Worm (Caenorhabditis elegans): ENCODE data around the gene VF13D12L.3.

The VF13D12L.3 gene

ce11 chrII:11756684-11757107 is 50.9 kb downstream of the VF13D12L.3 start (continued):
- TF ChIP-seq ztf-3 (GFP tag; optimal IDR thresholded peaks at IDR 0.05) (peak; percentile 49), snpc-1.3 (tag; optimal IDR thresholded peaks at IDR 0.05; ENCODE audit: insufficient read depth) (no peak), nhr-90 (tag; optimal IDR thresholded peaks at IDR 0.05) (peak; percentile 24), dpl-1 (GFP tag; optimal IDR thresholded peaks at IDR 0.05) (no peak), ztf-6 (GFP tag; IDR thresholded peaks at IDR 0.05) (no peak), F57C9.4 (tag; optimal IDR thresholded peaks at IDR 0.05) (no peak), F22D6.2 (tag; optimal IDR thresholded peaks at IDR 0.05) (no peak), die-1 (tag; optimal IDR thresholded peaks at IDR 0.05) (no peak), ceh-79 (tag; optimal IDR thresholded peaks at IDR 0.05) (no peak), athp-1 (tag; optimal IDR thresholded peaks at IDR 0.05) (peak; percentile 33), K12H6.12 (tag; optimal IDR thresholded peaks at IDR 0.05) (peak; percentile 50), hrde-1 (tag; optimal IDR thresholded peaks at IDR 0.05; ENCODE audit: borderline replicate concordance) (no peak), ets-4 (GFP tag; optimal IDR thresholded peaks at IDR 0.05) (no peak), hsf-1 (GFP tag; IDR thresholded peaks at IDR 0.05) (0 out of 2 replicates have a peak, but pooled peaks have one; percentile 14), cebp-1 (GFP tag; IDR thresholded peaks at IDR 0.05) (0 out of 2 replicates have a peak, but pooled peaks have one; percentile 9), cebp-1 (tag; optimal IDR thresholded peaks at IDR 0.05) (peak; percentile 42), mxl-1 (tag; optimal IDR thresholded peaks at IDR 0.05) (peak; percentile 47), sptf-2 (GFP tag; optimal IDR thresholded peaks at IDR 0.05) (no peak), F52B5.7 (tag; optimal IDR thresholded peaks at IDR 0.05) (no peak), him-1 (tag; optimal IDR thresholded peaks at IDR 0.05) (no peak), nhr-179 (tag; optimal IDR thresholded peaks at IDR 0.05) (no peak), tbp1 (GFP tag; optimal IDR thresholded peaks at IDR 0.05) (peak; percentile 59), madf-6 (GFP tag; IDR thresholded peaks at IDR 0.05) (0 out of 2 replicates have a peak, but pooled peaks have one; percentile 18), xnd-1 (tag; optimal IDR thresholded peaks at IDR 0.05) (peak; percentile 18), tlf-1 (GFP tag; optimal IDR thresholded peaks at IDR 0.05) (peak; percentile 61), egl-44 (GFP tag; IDR thresholded peaks at IDR 0.05) (peak; percentile 33; the same call in 1 of the 2 replicates), nhr-80 (tag; optimal IDR thresholded peaks at IDR 0.05) (peak; percentile 46), ztf-28 (GFP tag; IDR thresholded peaks at IDR 0.05) (no peak), ccch-3 (GFP tag; optimal IDR thresholded peaks at IDR 0.05) (no peak), attf-6 (GFP tag; IDR thresholded peaks at IDR 0.05) (peak; percentile 45; the same call in 1 of the 2 replicates), F37B4.10 (GFP tag; IDR thresholded peaks at IDR 0.05) (no peak), T26A5.8 (tag; optimal IDR thresholded peaks at IDR 0.05) (no peak), ZK185.1 (tag; optimal IDR thresholded peaks at IDR 0.05; ENCODE audit: poor library complexity, severe bottlenecking) (peak; percentile 12), sdz-38 (tag; optimal IDR thresholded peaks at IDR 0.05) (no peak), nhr-120 (GFP tag; IDR thresholded peaks at IDR 0.05) (no peak), ceh-40 (GFP tag; IDR thresholded peaks at IDR 0.05) (peak; percentile 73; the same call in 1 of the 2 replicates), ztf-26 (tag; optimal IDR thresholded peaks at IDR 0.05) (peak; percentile 75), bed-1 (GFP tag; IDR thresholded peaks at IDR 0.05) (no peak), mcd-1 (GFP tag; IDR thresholded peaks at IDR 0.05) (peak; percentile 33; the same call in 1 of the 2 replicates), dpff-1 (tag; optimal IDR thresholded peaks at IDR 0.05) (no peak), snpc-3.4 (tag; optimal IDR thresholded peaks at IDR 0.05) (peak; percentile 45), F57A8.1 (GFP tag; optimal IDR thresholded peaks at IDR 0.05) (no peak), snpc-1.1 (tag; optimal IDR thresholded peaks at IDR 0.05; ENCODE audit: insufficient read depth) (peak; percentile 86), egrh-3 (GFP tag; IDR thresholded peaks at IDR 0.05) (no peak), nfya-1 (tag; optimal IDR thresholded peaks at IDR 0.05; ENCODE audit: borderline replicate concordance, insufficient read depth) (no peak), attf-3 (GFP tag; conservative IDR thresholded peaks at IDR 0.05) (no peak), ztf-25 (GFP tag; IDR thresholded peaks at IDR 0.05) (no peak), ceh-27 (GFP tag; optimal IDR thresholded peaks at IDR 0.05) (no peak), let-526 (GFP tag; IDR thresholded peaks at IDR 0.05) (no peak)

Measured in whole organism, young adult.